Worm (Caenorhabditis elegans) whole organism, young adult: ENCODE measurements around the gene F13C5.5.

ENCODE experiments used
- K12H6.12 ChIP-seq: fragments of 200-800 bp; sonication (Bioruptor generic); optimal IDR thresholded peaks from 2 replicates; lab custom pipeline; 2018; ENCODE audit warnings: mild to moderate bottlenecking, missing genetic modification characterization, missing compliant biosample characterization
- akir-1 ChIP-seq: fragments of 200-800 bp; sonication (Bioruptor generic); optimal IDR thresholded peaks from 2 replicates; lab custom pipeline; 2018; ENCODE audit warnings: mild to moderate bottlenecking, missing genetic modification characterization, moderate library complexity, missing compliant biosample characterization
- ceh-27 ChIP-seq: fragments of 200-800 bp; sonication (Bioruptor generic); optimal IDR thresholded peaks from 2 replicates; lab custom pipeline; 2018; ENCODE audit warnings: mild to moderate bottlenecking, missing genetic modification characterization, moderate library complexity, missing compliant biosample characterization
- fkh-3 ChIP-seq: sonication (generic microtip); optimal IDR thresholded peaks from 2 replicates; lab custom pipeline; 2016; ENCODE audit warnings: mild to moderate bottlenecking, missing genetic modification characterization, missing compliant biosample characterization

ce11 chrX:655884-656283 is 47.6 kb upstream of the F13C5.5 start, which contains the start of gene lpr-7:
- TF ChIP-seq fkh-3 (tag; lab: Kevin White, UChicago) (no peak), ceh-27 (GFP tag; lab: Kevin White, UChicago) (no peak), akir-1 (no peak), K12H6.12 (no peak)
